Fruit fly (Drosophila melanogaster) whole organism, embryonic: ENCODE data around the gene Idh3b.

ENCODE experiments used
- CG11723 ChIP-seq: fragments of 200-800 bp; sonication (Bioruptor generic); optimal IDR thresholded peaks from 2 replicates; lab custom pipeline; 2017; ENCODE audit warnings: missing biosample characterization, mild to moderate bottlenecking, missing genetic modification characterization
- CG12071 ChIP-seq: fragments of 200-800 bp; sonication (Bioruptor generic); optimal IDR thresholded peaks from 3 replicates; lab custom pipeline; 2018; ENCODE audit warnings: missing biosample characterization, mild to moderate bottlenecking, missing genetic modification characterization
- CG15479 ChIP-seq: fragments of 200-800 bp; sonication (Bioruptor generic); optimal IDR thresholded peaks from 3 replicates; lab custom pipeline; 2019; ENCODE audit warnings: missing biosample characterization, mild to moderate bottlenecking, missing genetic modification characterization, moderate library complexity
- CG7786 ChIP-seq: fragments of 200-800 bp; sonication (Bioruptor generic); optimal IDR thresholded peaks from 2 replicates; lab custom pipeline; 2016; ENCODE audit warnings: missing biosample characterization, missing genetic modification characterization
- Dad ChIP-seq: fragments of 200-800 bp; sonication (Bioruptor generic); optimal IDR thresholded peaks from 3 replicates; lab custom pipeline; 2016; ENCODE audit warnings: missing biosample characterization, missing genetic modification characterization
- GATAe ChIP-seq: fragments of 200-800 bp; sonication (Bioruptor generic); conservative IDR thresholded peaks from 2 replicates; pipeline ENCODE4 v1.3.6; 2022; ENCODE audit warnings: missing biosample characterization, missing genetic modification characterization
- NC2α ChIP-seq: fragments of 200-800 bp; sonication (Bioruptor generic); optimal IDR thresholded peaks from 2 replicates; lab custom pipeline; 2016; ENCODE audit warnings: missing biosample characterization, missing genetic modification characterization
- ewg ChIP-seq: fragments of 200-800 bp; sonication (Bioruptor generic); optimal IDR thresholded peaks from 3 replicates; lab custom pipeline; 2017; ENCODE audit warnings: mild to moderate bottlenecking, missing biosample characterization, missing genetic modification reagents, missing genetic modification characterization
- rib ChIP-seq: fragments of 200-800 bp; sonication (Bioruptor generic); IDR thresholded peaks from 2 replicates; pipeline ENCODE4 v1.3.6; 2022; ENCODE audit warnings: missing biosample characterization, missing genetic modification characterization
- schlank ChIP-seq: fragments of 200-800 bp; sonication (Bioruptor generic); optimal IDR thresholded peaks from 2 replicates; lab custom pipeline; 2018; ENCODE audit warnings: missing biosample characterization, mild to moderate bottlenecking, missing genetic modification characterization
- sim ChIP-seq: fragments of 200-800 bp; sonication (Bioruptor generic); IDR thresholded peaks from 2 replicates; pipeline ENCODE4 v1.3.6; 2022; ENCODE audit warnings: missing biosample characterization, missing genetic modification characterization

dm6 chr3R:22018777-22019420 lies at the start of gene Idh3b:
- no peak for TF ChIP-seq sim (GFP tag; lab: Robert Waterston, UW)
- TF ChIP-seq CG7786 (GFP tag; lab: Kevin White, UChicago) = peak; percentile 68
- peak; percentile 50 for TF ChIP-seq Dad (GFP tag; lab: Kevin White, UChicago)
- TF ChIP-seq CG12071 (GFP tag; lab: Kevin White, UChicago) = no peak
- TF ChIP-seq CG11723 (GFP tag; lab: Kevin White, UChicago) = no peak
- no peak for TF ChIP-seq GATAe (GFP tag; lab: Robert Waterston, UW)
- TF ChIP-seq NC2α (GFP tag; lab: Kevin White, UChicago) = peak; percentile 24
- no peak for TF ChIP-seq CG15479 (GFP tag; lab: Kevin White, UChicago)
- TF ChIP-seq ewg (GFP tag; lab: Kevin White, UChicago) = no peak
- TF ChIP-seq schlank = peak; percentile 24
- 0 out of 2 replicates have a peak, but pooled peaks have one; percentile 57 for TF ChIP-seq rib (GFP tag; lab: Robert Waterston, UW)
